Worm (Caenorhabditis elegans) whole organism, midembryonic: ENCODE measurements around the gene sel-8.
A peak's percentile ranks its signal among the peaks of the same experiment; 100 is the strongest.

ENCODE experiments used
- T22C8.4 ChIP-seq: fragments of 200-800 bp; sonication (Bioruptor generic); IDR thresholded peaks from 2 replicates; pipeline ENCODE4 v1.3.6; 2022; ENCODE audit warnings: missing genetic modification characterization, missing compliant biosample characterization
- cog-1 ChIP-seq: sonication (generic microtip); optimal IDR thresholded peaks from 2 replicates; lab custom pipeline; 2016; ENCODE audit warnings: missing genetic modification characterization, missing compliant biosample characterization
- flt-1 ChIP-seq: fragments of 200-800 bp; sonication (Bioruptor generic); IDR thresholded peaks from 2 replicates; pipeline ENCODE4 v1.3.6; 2022; ENCODE audit warnings: missing genetic modification characterization, missing compliant biosample characterization
- klf-2 ChIP-seq: fragments of 200-800 bp; sonication (Bioruptor generic); conservative IDR thresholded peaks from 2 replicates; pipeline ENCODE4 v1.3.6; 2022; ENCODE audit warnings: missing genetic modification reagents, missing genetic modification characterization, missing compliant biosample characterization
- med-1 ChIP-seq: sonication (generic microtip); optimal IDR thresholded peaks from 2 replicates; lab custom pipeline; 2017; ENCODE audit warnings: missing genetic modification characterization, mild to moderate bottlenecking, missing compliant biosample characterization, antibody characterized with exemption, missing genetic modification reagents; ENCODE audit not compliant: insufficient read depth
- ref-1 ChIP-seq: fragments of 200-800 bp; sonication (Bioruptor generic); conservative IDR thresholded peaks from 2 replicates; pipeline ENCODE4 v1.3.6; 2022; ENCODE audit warnings: missing genetic modification reagents, missing genetic modification characterization, missing compliant biosample characterization
- tab-1 ChIP-seq: fragments of 200-800 bp; sonication (Bioruptor generic); IDR thresholded peaks from 2 replicates; pipeline ENCODE4 v1.3.6; 2022; ENCODE audit warnings: missing genetic modification characterization, missing compliant biosample characterization
- ztf-23 ChIP-seq: fragments of 200-800 bp; sonication (Bioruptor generic); IDR thresholded peaks from 2 replicates; pipeline ENCODE4 v1.3.6; 2022; ENCODE audit warnings: missing genetic modification reagents, missing genetic modification characterization, missing compliant biosample characterization
- ztf-29 ChIP-seq: fragments of 200-800 bp; sonication (Bioruptor generic); IDR thresholded peaks from 2 replicates; pipeline ENCODE4 v1.3.6; 2022; ENCODE audit warnings: missing genetic modification reagents, missing genetic modification characterization, missing compliant biosample characterization

sel-8 gene

DNA sequence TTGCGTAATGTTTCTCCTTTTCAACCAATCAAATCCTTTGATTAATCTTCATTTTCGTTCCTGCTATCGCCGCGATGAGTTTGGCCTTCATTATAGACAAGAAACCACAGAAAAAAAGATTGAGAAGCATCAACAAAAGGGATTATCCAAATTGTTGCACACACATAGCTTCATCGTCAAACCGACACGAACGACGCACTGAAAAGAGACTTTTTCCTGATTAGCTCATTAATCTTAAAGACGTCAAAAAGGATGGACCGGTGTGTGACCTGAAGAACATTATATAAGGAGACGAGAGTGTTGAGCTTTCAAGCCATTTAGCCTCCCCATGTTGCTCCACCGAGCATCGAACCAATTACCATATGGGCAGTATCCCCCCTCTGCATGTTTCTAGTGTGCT lies 57.2 kb downstream of the sel-8 start:
- TF ChIP-seq klf-2 (GFP tag; lab: Robert Waterston, UW) (no peak), ztf-23 (no peak), cog-1 (tag; lab: Kevin White, UChicago) (no peak), ztf-29 (GFP tag; lab: Robert Waterston, UW) (no peak), tab-1 (GFP tag; lab: Robert Waterston, UW) (no peak), med-1 (no peak), T22C8.4 (GFP tag; lab: Robert Waterston, UW) (no peak), flt-1 (no peak), ref-1 (GFP tag; lab: Robert Waterston, UW) (no peak)

DNA sequence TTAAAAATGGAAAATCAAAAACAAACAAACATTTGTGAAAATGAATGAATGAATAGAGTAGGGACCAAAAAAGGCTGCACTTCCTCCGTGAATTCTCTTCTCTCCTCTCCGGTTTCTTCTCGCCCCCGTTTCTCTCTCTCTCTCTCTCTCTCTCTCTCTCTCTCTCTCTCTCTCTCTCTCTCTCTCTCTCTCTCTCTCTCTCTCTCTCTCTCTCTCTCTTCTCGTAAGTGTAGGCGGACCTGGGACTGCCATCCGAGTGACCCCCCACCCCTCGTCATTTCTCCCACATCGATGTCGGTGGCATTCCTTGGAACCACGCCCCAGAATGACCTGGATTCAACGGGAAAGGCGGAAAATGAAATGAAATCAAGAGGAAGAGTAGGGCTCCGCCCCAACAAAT lies 60.2 kb downstream of the sel-8 start:
- TF ChIP-seq flt-1 (0 out of 2 replicates have a peak, but pooled peaks have one; percentile 35), ztf-29 (GFP tag; lab: Robert Waterston, UW) (no peak)

DNA sequence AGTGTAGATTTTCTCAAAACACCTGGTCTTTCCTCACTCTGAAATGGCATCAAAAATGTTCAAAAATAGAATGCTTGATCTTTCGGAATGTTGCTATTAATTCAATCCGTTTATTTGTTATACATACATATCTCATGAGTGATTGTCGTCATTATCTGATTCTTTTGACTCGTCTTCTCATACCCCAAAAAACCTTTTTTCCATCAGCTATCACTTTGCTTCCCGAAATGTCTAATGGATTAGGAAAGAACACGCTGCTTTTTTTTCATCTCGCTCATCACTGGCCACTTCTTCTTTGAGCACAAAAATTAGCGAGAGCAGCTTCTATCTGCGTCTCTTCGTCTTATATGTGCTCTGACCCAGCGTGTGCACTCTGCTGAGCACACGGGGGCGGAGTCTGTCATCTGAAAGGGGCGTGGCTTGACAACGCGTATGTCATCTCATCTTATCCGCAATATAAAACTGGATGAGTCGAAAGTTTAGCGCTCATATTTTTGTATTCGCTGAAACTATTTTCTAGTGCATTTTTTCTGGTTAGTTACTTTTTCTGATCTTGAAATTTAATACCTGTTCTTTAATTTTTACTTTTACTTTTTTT lies 62.1 kb downstream of the sel-8 start:
- TF ChIP-seq ztf-29 (GFP tag; lab: Robert Waterston, UW) (no peak), tab-1 (GFP tag; lab: Robert Waterston, UW) (no peak), cog-1 (tag; lab: Kevin White, UChicago) (no peak), T22C8.4 (GFP tag; lab: Robert Waterston, UW) (no peak), flt-1 (no peak), klf-2 (GFP tag; lab: Robert Waterston, UW) (no peak), ref-1 (GFP tag; lab: Robert Waterston, UW) (no peak), med-1 (no peak), ztf-23 (no peak)
